Fruit fly (Drosophila melanogaster): ENCODE measurements around the gene CG12992.

DNA sequence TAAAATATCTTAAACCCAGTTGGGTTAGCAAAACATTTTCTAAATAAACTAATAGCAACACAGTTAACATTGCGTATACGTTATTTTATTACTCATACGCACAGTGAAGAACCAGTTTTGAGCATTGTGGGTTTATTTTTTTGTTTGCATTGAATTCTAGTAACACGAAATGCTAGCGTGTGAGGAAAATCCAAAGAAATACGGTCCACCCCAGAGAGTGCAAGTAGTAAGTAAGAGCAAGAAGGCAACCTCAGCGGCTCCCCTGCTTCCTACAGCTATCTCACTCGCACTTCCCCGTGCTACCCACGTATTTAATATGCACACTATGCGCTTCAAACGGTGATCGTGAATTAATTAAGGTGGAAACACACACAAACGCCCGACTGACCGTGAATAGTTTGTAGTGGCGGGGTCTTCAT lies 36.3 kb downstream of the CG12992 start:
- TF ChIP-seq CG9948 (tag; optimal IDR thresholded peaks at IDR 0.05) (peak; percentile 72), CG15710 (tag; optimal IDR thresholded peaks at IDR 0.05) (peak; percentile 83), Pif1A (GFP tag; optimal IDR thresholded peaks at IDR 0.05) (peak; percentile 94), CG17806 (tag; optimal IDR thresholded peaks at IDR 0.05) (peak; percentile 77), CG13204 (GFP tag; optimal IDR thresholded peaks at IDR 0.05) (no peak), CG4496 (GFP tag; IDR thresholded peaks at IDR 0.05) (peak; percentile 91), CG14655 (GFP tag; optimal IDR thresholded peaks at IDR 0.05) (peak; percentile 86), Pif1B (GFP tag; optimal IDR thresholded peaks at IDR 0.05) (peak; percentile 91), CG12605 (GFP tag; IDR thresholded peaks at IDR 0.05) (peak; percentile 77)

Data from whole organism, pupa.